Worm (Caenorhabditis elegans): Measurements from ENCODE around the gene haf-7.
"Not testable (repeated sequence)": the region's sequence is repeated elsewhere in the genome, so short reads cannot be mapped to it uniquely, and the experiment has no call there.

The haf-7 gene

DNA sequence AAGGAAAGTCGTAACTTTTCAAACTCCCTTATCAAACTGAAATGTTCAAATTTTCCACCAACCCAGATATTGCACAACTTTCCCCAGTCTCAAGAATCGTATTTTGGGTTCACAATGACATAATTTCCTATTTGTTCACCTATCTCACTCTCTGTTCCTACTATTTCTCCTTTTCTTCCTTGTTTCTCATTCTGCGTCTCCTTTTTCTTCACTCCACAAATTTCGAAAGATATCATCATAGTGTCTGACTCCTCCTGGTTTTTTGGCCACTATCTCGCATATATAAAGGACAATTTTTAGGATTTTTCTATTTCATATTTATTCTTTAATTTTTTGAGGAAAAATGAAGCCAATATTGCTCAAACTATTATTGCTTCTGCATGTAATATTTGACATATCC lies at the start of gene haf-7:
haf-7 (plus strand) TSS at position 211 of the 400 bp plus-strand sequence.
- TF ChIP-seq dao-5 (tag; optimal IDR thresholded peaks at IDR 0.05) (no peak), W03F9.2 (tag; optimal IDR thresholded peaks at IDR 0.05) (no peak), him-1 (tag; optimal IDR thresholded peaks at IDR 0.05) (no peak)

DNA sequence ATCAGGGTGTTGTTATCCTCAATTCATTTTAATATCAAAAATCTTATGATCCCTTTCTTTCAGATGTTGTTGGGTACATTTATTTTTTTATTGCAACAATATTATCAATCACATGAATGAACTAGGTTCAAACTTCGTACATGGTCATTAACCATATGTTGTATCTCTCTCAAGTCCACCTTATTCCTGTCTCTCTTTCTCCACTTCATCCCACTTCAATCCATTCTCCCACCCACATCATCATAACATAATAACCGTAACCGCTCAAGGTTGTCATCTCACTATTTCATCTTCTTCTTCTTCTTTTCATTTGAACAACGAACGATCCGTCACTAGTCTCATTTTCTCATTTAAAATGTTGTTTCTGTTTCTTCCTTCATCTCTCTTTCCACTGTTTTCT lies 47.6 kb upstream of the haf-7 start:
- TF ChIP-seq dao-5 (tag; optimal IDR thresholded peaks at IDR 0.05) (no peak), him-1 (tag; optimal IDR thresholded peaks at IDR 0.05) (no peak), W03F9.2 (tag; optimal IDR thresholded peaks at IDR 0.05) (no peak)

DNA sequence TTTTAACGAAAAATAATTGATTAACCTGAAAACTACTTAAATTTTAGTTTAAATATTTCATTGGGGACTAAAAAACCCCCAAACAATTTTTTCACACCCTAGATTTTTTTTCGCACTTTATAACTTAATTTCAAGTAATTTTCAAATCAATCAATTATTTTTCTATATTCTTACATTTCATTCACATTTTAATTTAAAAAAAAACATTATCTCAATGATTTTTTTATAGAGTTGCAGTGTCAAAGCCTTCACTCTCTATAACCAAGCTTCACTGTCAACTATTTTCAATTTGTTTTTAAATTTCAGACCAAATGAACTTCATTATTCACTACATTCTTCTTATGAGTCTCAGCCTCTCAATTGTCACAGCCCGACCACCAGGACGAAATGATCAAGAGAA lies 46.5 kb upstream of the haf-7 start, which contains the start of gene Y50E8A.1:
Y50E8A.1 (plus strand) TSS at position 301 of the 400 bp plus-strand sequence.
- no peak for TF ChIP-seq W03F9.2 (tag; optimal IDR thresholded peaks at IDR 0.05)
- TF ChIP-seq dao-5 (tag; optimal IDR thresholded peaks at IDR 0.05), result no peak
- TF ChIP-seq him-1 (tag; optimal IDR thresholded peaks at IDR 0.05), result no peak

DNA sequence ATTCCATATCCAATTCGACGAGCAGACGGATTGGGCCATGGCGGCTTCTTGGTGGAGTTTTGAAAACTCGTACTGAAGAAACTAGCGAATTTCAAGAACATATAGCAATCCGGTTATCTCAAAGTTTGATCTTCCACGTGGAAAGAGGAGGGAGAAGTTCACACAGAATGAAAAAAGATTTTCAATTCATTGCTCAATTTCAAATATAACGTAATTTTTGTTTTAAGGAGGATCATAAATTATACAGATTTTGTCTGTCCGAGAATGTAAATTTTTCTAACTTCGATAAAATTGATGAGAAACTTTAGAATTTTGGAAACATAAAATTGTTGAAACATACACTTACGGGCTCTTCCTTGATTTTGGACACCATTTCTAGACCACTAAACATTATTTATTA lies 44.3 kb upstream of the haf-7 start, which contains the start of gene Y50E8A.2:
Y50E8A.2 (minus strand) TSS at position 101 of the 400 bp plus-strand sequence.
- TF ChIP-seq W03F9.2 (tag; optimal IDR thresholded peaks at IDR 0.05) (no peak), dao-5 (tag; optimal IDR thresholded peaks at IDR 0.05) (no peak), him-1 (tag; optimal IDR thresholded peaks at IDR 0.05) (no peak)

DNA sequence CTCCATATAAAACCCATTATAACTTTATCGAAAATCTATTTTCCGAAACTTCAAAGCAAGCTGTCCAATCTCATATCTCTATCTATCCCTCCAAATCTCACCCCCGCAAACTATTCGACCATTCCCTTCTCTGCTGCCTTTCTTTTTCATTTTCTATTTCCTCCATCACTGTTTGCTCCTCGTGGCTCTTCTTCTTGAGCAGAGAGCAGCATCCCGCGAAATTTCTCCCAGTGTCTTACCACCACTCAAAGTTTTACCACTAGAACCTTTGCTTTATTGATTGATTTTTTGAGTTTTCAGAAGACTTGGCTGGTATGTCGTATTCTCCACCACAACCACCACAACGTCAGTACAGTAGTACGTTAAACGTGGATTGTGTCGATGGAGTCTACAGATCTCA lies 43.7 kb upstream of the haf-7 start, which contains the start of gene oig-3:
oig-3 (plus strand) TSS at position 301 of the 400 bp plus-strand sequence.
- TF ChIP-seq dao-5 (tag; optimal IDR thresholded peaks at IDR 0.05), result no peak
- no peak for TF ChIP-seq him-1 (tag; optimal IDR thresholded peaks at IDR 0.05)
- no peak for TF ChIP-seq W03F9.2 (tag; optimal IDR thresholded peaks at IDR 0.05)

DNA sequence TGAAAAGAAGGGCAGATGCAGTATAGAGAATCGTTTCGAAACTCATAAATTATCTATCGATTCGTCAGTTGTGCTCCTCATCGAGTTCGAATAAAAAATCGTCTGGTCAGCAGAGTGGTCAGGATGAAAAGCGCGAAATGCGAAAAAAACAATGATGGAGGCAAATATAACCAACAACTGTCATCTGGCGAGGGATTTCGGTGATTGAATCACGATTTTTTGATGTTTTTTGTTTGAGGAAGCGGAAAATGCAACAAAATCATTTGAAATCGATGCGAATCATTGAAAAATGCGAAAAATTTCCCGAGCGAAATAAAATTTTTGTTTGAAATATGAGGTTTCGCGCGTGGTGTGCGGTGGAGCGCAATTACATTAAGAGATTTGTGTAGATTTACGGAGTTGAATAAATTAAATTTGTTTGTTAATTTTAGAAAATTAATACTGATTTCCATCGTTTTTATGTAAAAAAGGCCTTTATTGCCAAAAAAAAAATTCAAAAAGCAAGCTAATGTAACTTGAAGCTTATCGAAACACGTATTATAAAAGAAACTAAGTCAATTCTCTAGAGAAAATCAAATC lies 38.8 kb upstream of the haf-7 start, which contains the start of gene unc-61:
unc-61 (minus strand) TSS at position 51 of the 579 bp plus-strand sequence.
- TF ChIP-seq him-1 (tag; optimal IDR thresholded peaks at IDR 0.05), result no peak
- TF ChIP-seq W03F9.2 (tag; optimal IDR thresholded peaks at IDR 0.05), result no peak
- TF ChIP-seq dao-5 (tag; optimal IDR thresholded peaks at IDR 0.05), result no peak

DNA sequence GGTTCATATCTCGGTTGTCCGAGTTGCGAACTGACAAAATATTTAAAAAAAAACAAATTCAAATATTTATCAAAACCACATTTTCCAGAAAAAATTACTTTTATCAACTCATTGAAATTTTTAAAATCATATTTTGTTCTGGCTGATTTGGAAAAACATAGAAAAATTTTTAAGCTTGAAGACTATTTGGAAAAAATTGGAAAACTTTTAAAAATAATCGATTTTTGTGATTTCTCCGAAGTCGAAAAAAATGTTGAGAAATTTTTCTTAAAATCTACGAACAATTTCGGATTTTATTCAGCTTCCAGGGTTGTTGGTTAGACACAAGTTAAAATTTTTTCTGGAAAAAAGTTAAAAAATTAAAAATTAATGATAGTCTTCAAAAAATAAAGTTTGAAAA lies 36.2 kb upstream of the haf-7 start, which contains the start of gene Y50E8A.5:
Y50E8A.5 (minus strand) TSS at position 101 of the 400 bp plus-strand sequence.
- TF ChIP-seq dao-5 (tag; optimal IDR thresholded peaks at IDR 0.05), result no peak
- no peak for TF ChIP-seq W03F9.2 (tag; optimal IDR thresholded peaks at IDR 0.05)
- no peak for TF ChIP-seq him-1 (tag; optimal IDR thresholded peaks at IDR 0.05)

DNA sequence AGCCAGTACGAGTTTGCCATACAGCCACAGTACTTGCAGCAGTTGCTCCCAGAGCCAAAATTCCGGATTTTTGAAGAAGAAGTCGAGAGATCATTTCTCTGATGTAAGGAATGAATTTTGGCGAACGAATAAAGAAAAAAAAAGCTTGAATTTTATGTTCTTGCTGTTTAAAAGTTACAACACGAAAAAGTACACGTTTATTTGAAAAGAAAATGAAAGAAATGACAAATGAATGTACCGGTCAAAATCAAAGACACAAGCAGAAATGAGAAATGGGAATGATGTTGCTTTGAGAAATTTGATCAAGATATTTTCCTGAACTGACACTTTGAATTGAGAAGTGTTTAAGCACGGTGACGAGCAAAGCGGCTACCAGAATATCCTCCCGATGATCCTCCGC lies 31.8 kb upstream of the haf-7 start, which contains the start of gene Y50E8A.6:
Y50E8A.6 (minus strand) TSS at position 101 of the 400 bp plus-strand sequence.
- TF ChIP-seq W03F9.2 (tag; optimal IDR thresholded peaks at IDR 0.05), result no peak
- no peak for TF ChIP-seq him-1 (tag; optimal IDR thresholded peaks at IDR 0.05)
- TF ChIP-seq dao-5 (tag; optimal IDR thresholded peaks at IDR 0.05), result no peak

DNA sequence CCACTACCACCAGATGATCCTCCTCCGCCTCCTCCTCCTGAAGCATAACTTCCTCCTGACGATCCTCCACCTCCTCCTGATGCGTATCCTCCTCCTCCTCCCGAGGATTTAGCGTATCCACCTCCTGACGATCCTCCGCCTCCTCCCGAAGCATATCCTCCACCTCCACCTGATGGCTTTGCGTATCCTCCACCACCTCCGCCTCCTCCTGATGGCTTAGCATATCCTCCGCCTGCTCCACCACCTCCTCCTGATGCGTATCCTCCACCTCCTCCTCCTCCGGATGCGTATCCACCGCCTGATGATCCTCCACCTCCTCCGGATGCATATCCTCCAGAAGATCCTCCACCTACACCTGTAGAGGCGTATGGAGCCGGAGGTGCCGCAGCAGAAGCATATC lies 28.2 kb upstream of the haf-7 start:
- TF ChIP-seq W03F9.2 (tag; optimal IDR thresholded peaks at IDR 0.05) (no peak), dao-5 (tag; optimal IDR thresholded peaks at IDR 0.05) (no peak), him-1 (tag; optimal IDR thresholded peaks at IDR 0.05) (no peak)

DNA sequence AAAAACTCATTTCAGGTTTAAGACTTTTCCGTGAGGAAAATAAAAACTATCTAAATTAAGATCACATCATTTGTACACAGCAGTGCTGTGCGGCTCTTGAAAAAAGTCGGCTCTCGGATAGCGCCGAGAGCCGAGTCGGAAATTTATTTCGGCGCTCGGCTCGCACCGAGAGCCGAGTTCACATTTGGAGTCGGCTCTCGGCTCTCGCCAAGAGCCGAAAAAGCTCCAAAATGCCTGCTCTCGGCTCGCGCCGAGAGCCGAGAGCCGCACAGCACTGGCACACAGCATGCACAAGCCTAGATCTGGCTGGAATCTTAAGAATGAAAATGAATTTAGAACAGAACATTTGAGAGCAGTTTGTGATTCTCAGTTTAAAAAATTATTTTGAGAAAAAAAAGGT lies 26.1 kb upstream of the haf-7 start:
- TF ChIP-seq W03F9.2 (tag; optimal IDR thresholded peaks at IDR 0.05), result no peak
- TF ChIP-seq him-1 (tag; optimal IDR thresholded peaks at IDR 0.05), result no peak
- no peak for TF ChIP-seq dao-5 (tag; optimal IDR thresholded peaks at IDR 0.05)

DNA sequence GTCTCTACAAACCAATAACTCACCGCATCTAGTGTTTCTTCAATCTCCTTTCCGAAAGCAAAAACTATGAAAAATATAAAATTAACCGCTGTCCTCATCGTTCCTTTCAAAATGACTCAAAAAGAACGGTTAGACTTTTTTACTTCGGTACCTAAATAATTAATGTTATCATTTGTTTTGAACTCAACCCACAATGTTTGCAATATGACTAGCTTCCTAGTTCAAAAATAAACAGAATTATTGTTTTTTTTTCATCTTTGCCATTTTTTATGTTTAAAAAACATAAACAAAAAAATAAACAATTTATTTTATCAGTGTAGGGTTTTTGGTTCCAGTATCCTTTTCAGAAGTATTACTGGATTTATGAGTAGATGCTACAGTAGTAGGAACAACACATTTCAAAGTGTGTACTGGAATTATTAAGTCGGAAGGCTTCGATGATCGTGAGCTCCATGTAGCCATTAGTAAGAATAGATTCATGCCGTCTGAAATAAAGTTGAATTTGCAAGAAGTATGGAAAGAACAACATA lies 24.4 kb upstream of the haf-7 start, which contains the start of the genes lipl-8 and Y50E8A.22:
lipl-8 (minus strand) TSS at position 101 of the 530 bp plus-strand sequence.
Y50E8A.22 (minus strand) TSS at position 480 of the 530 bp plus-strand sequence.
- TF ChIP-seq dao-5 (tag; optimal IDR thresholded peaks at IDR 0.05) (no peak), him-1 (tag; optimal IDR thresholded peaks at IDR 0.05) (no peak), W03F9.2 (tag; optimal IDR thresholded peaks at IDR 0.05) (no peak)

DNA sequence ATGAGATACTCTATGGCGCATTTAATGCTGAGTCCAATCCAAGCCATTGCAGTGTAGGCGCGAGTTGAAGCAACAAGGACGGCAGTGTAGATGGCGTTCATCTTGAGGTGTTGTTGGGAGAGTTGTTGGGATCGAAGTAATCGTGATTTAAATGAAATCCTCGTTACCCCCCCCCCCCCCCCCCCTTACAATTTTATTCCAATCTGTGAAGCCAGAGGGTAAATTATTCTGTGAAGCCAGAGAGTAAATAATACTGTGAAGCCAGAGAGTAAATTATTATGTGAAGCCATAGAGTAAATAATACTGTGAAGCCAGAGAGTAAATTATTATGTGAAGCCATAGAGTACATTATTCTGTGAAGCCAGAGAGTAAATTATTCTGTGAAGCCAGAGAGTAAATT lies 22.7 kb upstream of the haf-7 start, which contains the start of gene nspa-10:
nspa-10 (minus strand) TSS at position 101 of the 400 bp plus-strand sequence.
- TF ChIP-seq dao-5, W03F9.2, him-1 (tag; optimal IDR thresholded peaks at IDR 0.05): not testable (repeated sequence)

DNA sequence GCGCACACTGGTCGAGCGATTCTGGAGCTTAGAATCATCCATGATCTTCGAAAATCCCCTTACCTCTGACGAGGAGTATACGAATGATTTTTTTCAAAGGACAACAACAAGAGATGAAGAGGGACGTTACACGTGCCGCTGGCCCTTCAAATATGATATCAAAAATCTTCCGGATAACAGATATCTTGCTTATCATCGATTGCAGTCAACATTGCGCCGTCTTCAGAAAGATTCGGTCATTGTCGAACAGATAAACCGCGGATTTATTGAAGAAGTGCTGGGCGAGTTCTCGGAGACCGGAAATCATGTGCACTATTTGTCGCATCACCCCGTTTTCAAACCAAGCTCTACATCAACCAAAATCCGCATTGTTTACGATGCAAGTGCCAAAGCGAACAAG lies 10.5 kb upstream of the haf-7 start:
- TF ChIP-seq him-1 (tag; optimal IDR thresholded peaks at IDR 0.05) (no peak), W03F9.2 (tag; optimal IDR thresholded peaks at IDR 0.05) (no peak), dao-5 (tag; optimal IDR thresholded peaks at IDR 0.05) (no peak)

DNA sequence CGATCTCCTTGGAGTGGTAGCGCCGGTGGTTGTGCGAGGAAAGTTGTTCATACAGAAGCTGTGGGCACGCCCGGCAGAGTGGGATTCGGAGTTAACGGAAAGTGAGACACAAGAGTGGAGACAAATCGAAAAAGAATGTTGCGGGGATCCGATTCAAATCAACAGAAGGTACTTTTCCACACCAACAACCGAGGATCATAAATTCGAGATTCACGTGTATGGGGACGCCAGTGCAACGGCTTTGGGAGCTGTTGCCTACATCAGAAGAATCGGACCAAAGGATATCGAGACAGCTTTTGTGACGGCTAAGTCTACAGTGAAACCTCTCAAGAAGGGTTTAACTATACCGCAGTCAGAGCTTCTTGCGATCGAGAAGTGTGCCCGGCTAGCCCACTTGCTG lies 9.5 kb upstream of the haf-7 start:
- TF ChIP-seq W03F9.2 (tag; optimal IDR thresholded peaks at IDR 0.05), result no peak

Measured in whole organism, L4/young adult.